Worm (Caenorhabditis elegans): ENCODE results near the gene sdz-5.

sdz-5 gene

DNA sequence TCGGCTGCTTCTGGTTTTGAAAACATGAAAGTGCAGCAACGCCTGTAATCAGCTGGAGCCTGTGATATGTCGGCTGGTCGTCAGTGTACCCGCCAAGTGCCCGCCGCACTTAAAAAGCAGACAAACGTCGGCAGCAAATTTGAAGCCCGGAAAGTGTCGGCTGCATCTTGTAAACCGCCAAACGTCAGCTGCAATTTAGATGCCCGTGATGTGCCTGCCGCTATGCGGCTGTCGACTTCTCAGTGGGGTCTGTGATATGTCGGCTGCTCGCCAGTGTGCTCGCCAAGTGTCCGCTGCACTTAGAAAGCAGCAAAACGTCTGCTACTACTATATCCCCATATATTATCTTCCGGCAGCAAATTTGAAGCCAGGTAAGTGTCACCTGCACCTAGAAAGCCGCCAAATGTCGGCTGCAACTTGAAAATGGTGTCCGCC, 21.4 kb upstream of the sdz-5 start (continued):
- TF ChIP-seq gei-17 (GFP tag; optimal IDR thresholded peaks at IDR 0.05) (no peak), nfyb-1 (GFP tag; IDR thresholded peaks at IDR 0.05) (no peak), bed-2 (GFP tag; IDR thresholded peaks at IDR 0.05) (peak; percentile 43; the same call in 1 of the 2 replicates), dpff-1 (tag; optimal IDR thresholded peaks at IDR 0.05) (no peak), nhr-179 (tag; optimal IDR thresholded peaks at IDR 0.05) (no peak), mes-4 (tag; optimal IDR thresholded peaks at IDR 0.05) (no peak), hrde-1 (tag; optimal IDR thresholded peaks at IDR 0.05; ENCODE audit: borderline replicate concordance) (no peak), tbx-9 (tag; optimal IDR thresholded peaks at IDR 0.05; ENCODE audit: borderline replicate concordance) (no peak), him-1 (tag; optimal IDR thresholded peaks at IDR 0.05) (no peak), ama-1 (optimal IDR thresholded peaks at IDR 0.05) (no peak), ama-1 (GFP tag; optimal IDR thresholded peaks at IDR 0.05) (no peak), egrh-3 (GFP tag; IDR thresholded peaks at IDR 0.05) (peak; percentile 39; the same call in 1 of the 2 replicates), mcd-1 (GFP tag; IDR thresholded peaks at IDR 0.05) (peak; percentile 30; the same call in 1 of the 2 replicates), lin-35 (GFP tag; optimal IDR thresholded peaks at IDR 0.05) (no peak), hlh-12 (tag; optimal IDR thresholded peaks at IDR 0.05) (no peak), cebp-1 (GFP tag; IDR thresholded peaks at IDR 0.05) (no peak), cebp-1 (tag; optimal IDR thresholded peaks at IDR 0.05) (peak; percentile 50), nfya-1 (tag; optimal IDR thresholded peaks at IDR 0.05; ENCODE audit: borderline replicate concordance, insufficient read depth) (no peak), K12H6.12 (tag; optimal IDR thresholded peaks at IDR 0.05) (peak; percentile 36), lin-54 (GFP tag; optimal IDR thresholded peaks at IDR 0.05) (peak; percentile 5), madf-10 (tag; optimal IDR thresholded peaks at IDR 0.05) (no peak)

DNA sequence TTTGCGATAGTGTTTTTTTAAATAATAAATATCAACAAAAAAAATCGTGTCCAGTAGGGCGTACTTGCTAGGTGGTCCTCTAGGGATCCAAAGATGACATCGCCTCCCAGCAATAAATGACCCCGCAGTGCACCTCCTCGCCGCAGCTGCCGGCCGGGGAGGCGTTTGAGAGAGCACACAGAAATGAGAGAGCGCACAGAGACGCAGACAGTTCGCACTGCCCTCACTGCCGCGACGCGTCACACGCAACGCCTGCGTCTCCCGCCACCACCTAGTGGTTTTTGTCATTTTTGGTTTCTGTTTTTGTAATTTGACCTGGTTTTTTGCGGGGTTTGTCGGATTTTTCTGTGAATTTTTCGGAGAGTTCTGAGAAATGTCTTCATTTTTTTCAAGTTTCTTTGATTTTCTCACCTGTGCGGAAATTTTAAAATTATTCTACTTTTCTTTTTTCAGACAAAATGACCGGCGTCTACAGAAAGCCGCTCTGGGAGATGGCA, 20.6 kb upstream of the sdz-5 start, which contains the start of gene lido-7:
lido-7 (plus strand) TSS at position 447 of the 497 bp plus-strand sequence.
- TF ChIP-seq K11D2.4 (GFP tag; IDR thresholded peaks at IDR 0.05) (0 out of 2 replicates have a peak, but pooled peaks have one; percentile 26), D2030.7 (GFP tag; IDR thresholded peaks at IDR 0.05) (no peak), bed-2 (GFP tag; IDR thresholded peaks at IDR 0.05) (no peak), efl-1 (GFP tag; optimal IDR thresholded peaks at IDR 0.05) (peak; percentile 16), mcd-1 (GFP tag; IDR thresholded peaks at IDR 0.05) (peak; percentile 61), snpc-3.4 (tag; optimal IDR thresholded peaks at IDR 0.05) (no peak), ztf-28 (GFP tag; IDR thresholded peaks at IDR 0.05) (no peak), T26A5.8 (tag; optimal IDR thresholded peaks at IDR 0.05) (no peak), rcor-1 (GFP tag; IDR thresholded peaks at IDR 0.05) (0 out of 2 replicates have a peak, but pooled peaks have one; percentile 17), snpc-1.3 (tag; optimal IDR thresholded peaks at IDR 0.05; ENCODE audit: insufficient read depth) (no peak), Y67H2A.10 (GFP tag; conservative IDR thresholded peaks at IDR 0.05) (no peak), lin-40 (tag; optimal IDR thresholded peaks at IDR 0.05) (no peak), F55B11.4 (tag; optimal IDR thresholded peaks at IDR 0.05; ENCODE audit: borderline replicate concordance, insufficient read depth) (no peak), die-1 (tag; optimal IDR thresholded peaks at IDR 0.05) (no peak), F10E7.11 (tag; optimal IDR thresholded peaks at IDR 0.05) (no peak), mes-4 (tag; optimal IDR thresholded peaks at IDR 0.05) (no peak), lin-35 (GFP tag; optimal IDR thresholded peaks at IDR 0.05) (no peak), tlf-1 (GFP tag; optimal IDR thresholded peaks at IDR 0.05) (no peak), F33H1.4 (GFP tag; IDR thresholded peaks at IDR 0.05) (no peak), nfyb-1 (GFP tag; IDR thresholded peaks at IDR 0.05) (no peak), lsy-27 (tag; optimal IDR thresholded peaks at IDR 0.05; ENCODE audit: borderline replicate concordance, insufficient read depth) (no peak), egrh-3 (GFP tag; IDR thresholded peaks at IDR 0.05) (peak; percentile 83; the same call in 1 of the 2 replicates), Y53G8AR.9 (GFP tag; conservative IDR thresholded peaks at IDR 0.05) (no peak), dox-1 (GFP tag; IDR thresholded peaks at IDR 0.05) (peak; percentile 36; the same call in 1 of the 2 replicates), ets-4 (GFP tag; optimal IDR thresholded peaks at IDR 0.05) (no peak), hlh-26 (GFP tag; conservative IDR thresholded peaks at IDR 0.05) (no peak), madf-6 (GFP tag; IDR thresholded peaks at IDR 0.05) (peak; percentile 50; the same call in 1 of the 2 replicates), egl-18 (GFP tag; IDR thresholded peaks at IDR 0.05) (0 out of 2 replicates have a peak, but pooled peaks have one; percentile 55), pha-4 (tag; optimal IDR thresholded peaks at IDR 0.05) (no peak), dpl-1 (GFP tag; optimal IDR thresholded peaks at IDR 0.05) (no peak), ztf-6 (GFP tag; IDR thresholded peaks at IDR 0.05) (no peak), hrde-1 (tag; optimal IDR thresholded peaks at IDR 0.05; ENCODE audit: borderline replicate concordance) (no peak)
